Worm (Caenorhabditis elegans) whole organism, L1 larva: ENCODE measurements around the gene clc-25.
A peak's percentile ranks its signal among the peaks of the same experiment; 100 is the strongest.

Source experiments
- C16A3.4 ChIP-seq: fragments of 150-350 bp; optimal IDR thresholded peaks from 2 replicates; lab custom pipeline; 2014; ENCODE audit warnings: missing biosample characterization, missing genetic modification characterization
- F16B12.6 ChIP-seq: fragments of 150-350 bp; optimal IDR thresholded peaks from 2 replicates; lab custom pipeline; 2014; ENCODE audit warnings: missing biosample characterization, missing genetic modification characterization
- alr-1 ChIP-seq: fragments of 200-800 bp; sonication (Bioruptor generic); optimal IDR thresholded peaks from 2 replicates; lab custom pipeline; 2018; ENCODE audit warnings: borderline replicate concordance, mild to moderate bottlenecking, missing genetic modification characterization, missing compliant biosample characterization
- blmp-1 ChIP-seq: fragments of 150-350 bp; optimal IDR thresholded peaks from 2 replicates; lab custom pipeline; 2014; ENCODE audit warnings: missing biosample characterization, missing genetic modification characterization
- ceh-82 ChIP-seq, 3 experiments: fragments of 150-350 bp in 1 of 3; sonication (generic microtip) in 2 of 3; optimal IDR thresholded peaks; 2 replicates each; lab custom pipeline; 2014 to 2017; ENCODE audit warnings: missing biosample characterization in 3 of 3, missing genetic modification characterization in 3 of 3
- ces-1 ChIP-seq: fragments of 150-350 bp; optimal IDR thresholded peaks from 2 replicates; lab custom pipeline; 2014; ENCODE audit warnings: missing biosample characterization, missing genetic modification reagents, missing genetic modification characterization
- dpl-1 ChIP-seq, 3 experiments: fragments of 150-350 bp in 2 of 3; sonication (generic microtip) in 1 of 3; optimal IDR thresholded peaks; 2 replicates each; lab custom pipeline; 2014 to 2017; ENCODE audit warnings: missing biosample characterization in 3 of 3, missing genetic modification characterization in 3 of 3, missing genetic modification reagents in 3 of 3
- dsc-1 ChIP-seq: sonication (generic microtip); optimal IDR thresholded peaks from 2 replicates; lab custom pipeline; 2016; ENCODE audit warnings: mild to moderate bottlenecking, missing genetic modification characterization, missing compliant biosample characterization
- efl-1 ChIP-seq, 4 experiments: fragments of 150-350 bp; optimal IDR thresholded peaks in 3 of 4; peaks in 1 of 4; 1 replicate in 1 of 4; 2 replicates in 3 of 4; lab custom pipeline; 2014; ENCODE audit warnings: missing biosample characterization in 2 of 4, missing genetic modification characterization in 2 of 4, missing genetic modification reagents in 2 of 4
- efl-3 ChIP-seq: fragments of 200-800 bp; sonication (Bioruptor generic); optimal IDR thresholded peaks from 2 replicates; lab custom pipeline; 2018; ENCODE audit warnings: mild to moderate bottlenecking, missing genetic modification characterization, missing compliant biosample characterization
- egl-27 ChIP-seq, 2 experiments: fragments of 150-350 bp in 1 of 2; sonication (generic microtip); optimal IDR thresholded peaks; 3 replicates each; lab custom pipeline; 2017 to 2018; ENCODE audit warnings: missing biosample characterization in 2 of 2, missing genetic modification characterization in 2 of 2, missing genetic modification reagents in 2 of 2
- elt-3 ChIP-seq, 6 experiments: fragments of 150-350 bp in 1 of 6; sonication (generic microtip); optimal IDR thresholded peaks; 2 replicates each; lab custom pipeline; 2017 to 2018; ENCODE audit warnings: missing biosample characterization in 6 of 6, missing genetic modification characterization in 6 of 6, inconsistent platforms in 1 of 6
- fkh-10 ChIP-seq: sonication (generic microtip); optimal IDR thresholded peaks from 2 replicates; lab custom pipeline; 2017; ENCODE audit warnings: missing biosample characterization, missing genetic modification reagents, missing genetic modification characterization
- grh-1 ChIP-seq: fragments of 200-800 bp; sonication (Bioruptor generic); IDR thresholded peaks from 2 replicates; pipeline ENCODE4 v1.3.6; 2022; ENCODE audit warnings: missing genetic modification reagents, missing genetic modification characterization, missing compliant biosample characterization
- hpl-2 ChIP-seq: fragments of 150-350 bp; optimal IDR thresholded peaks from 2 replicates; lab custom pipeline; 2014; ENCODE audit warnings: missing biosample characterization, missing genetic modification reagents, missing genetic modification characterization
- irx-1 ChIP-seq: sonication (generic microtip); optimal IDR thresholded peaks from 2 replicates; lab custom pipeline; 2016; ENCODE audit warnings: missing genetic modification characterization, missing compliant biosample characterization
- lin-14 ChIP-seq: fragments of 200-800 bp; sonication (Bioruptor generic); optimal IDR thresholded peaks from 2 replicates; lab custom pipeline; 2018; ENCODE audit warnings: mild to moderate bottlenecking, missing genetic modification characterization, moderate library complexity, missing compliant biosample characterization
- lin-35 ChIP-seq, 2 experiments: fragments of 150-350 bp; optimal IDR thresholded peaks; 2 replicates each; lab custom pipeline; 2014; ENCODE audit warnings: missing biosample characterization in 2 of 2, missing genetic modification characterization in 2 of 2, missing genetic modification reagents in 2 of 2
- lin-39 ChIP-seq: fragments of 150-350 bp; optimal IDR thresholded peaks from 2 replicates; lab custom pipeline; 2014; ENCODE audit warnings: missing biosample characterization, missing genetic modification reagents, missing genetic modification characterization
- lir-3 ChIP-seq: sonication (generic microtip); optimal IDR thresholded peaks from 2 replicates; lab custom pipeline; 2016; ENCODE audit warnings: mild to moderate bottlenecking, missing genetic modification characterization, moderate library complexity, missing compliant biosample characterization; ENCODE audit not compliant: poor library complexity
- lsy-2 ChIP-seq, 2 experiments: fragments of 150-350 bp; optimal IDR thresholded peaks; 2 replicates each; lab custom pipeline; 2014; ENCODE audit warnings: missing biosample characterization in 2 of 2, missing genetic modification characterization in 2 of 2
- mdl-1 ChIP-seq, 2 experiments: fragments of 150-350 bp; optimal IDR thresholded peaks; 2 replicates each; lab custom pipeline; 2014 to 2017; ENCODE audit warnings: missing biosample characterization in 2 of 2, missing genetic modification characterization in 2 of 2, inconsistent platforms in 1 of 2
- mep-1 ChIP-seq: fragments of 150-350 bp; optimal IDR thresholded peaks from 2 replicates; lab custom pipeline; 2014; ENCODE audit warnings: missing biosample characterization, missing genetic modification characterization
- nhr-11 ChIP-seq: fragments of 150-350 bp; optimal IDR thresholded peaks from 2 replicates; lab custom pipeline; 2014; ENCODE audit warnings: missing biosample characterization, missing genetic modification characterization
- nhr-12 ChIP-seq: sonication (generic microtip); optimal IDR thresholded peaks from 2 replicates; lab custom pipeline; 2017; ENCODE audit warnings: missing biosample characterization, missing genetic modification characterization
- nhr-19 ChIP-seq: fragments of 200-800 bp; sonication (Bioruptor generic); conservative IDR thresholded peaks from 2 replicates; pipeline ENCODE4 v1.3.6; 2022; ENCODE audit warnings: missing genetic modification characterization, missing compliant biosample characterization
- nhr-20 ChIP-seq: sonication (generic microtip); optimal IDR thresholded peaks from 2 replicates; lab custom pipeline; 2016; ENCODE audit warnings: mild to moderate bottlenecking, missing genetic modification characterization, missing compliant biosample characterization
- nhr-237 ChIP-seq: fragments of 150-350 bp; optimal IDR thresholded peaks from 2 replicates; lab custom pipeline; 2014; ENCODE audit warnings: missing biosample characterization, missing genetic modification characterization
- nhr-47 ChIP-seq: sonication (generic microtip); optimal IDR thresholded peaks from 2 replicates; lab custom pipeline; 2016; ENCODE audit warnings: mild to moderate bottlenecking, missing genetic modification characterization, moderate library complexity, missing compliant biosample characterization
- nhr-76 ChIP-seq: sonication (generic microtip); optimal IDR thresholded peaks from 2 replicates; lab custom pipeline; 2017; ENCODE audit warnings: missing biosample characterization, missing genetic modification characterization
- nhr-84 ChIP-seq: sonication (generic microtip); optimal IDR thresholded peaks from 2 replicates; lab custom pipeline; 2017; ENCODE audit warnings: missing biosample characterization, missing genetic modification characterization
- pax-3 ChIP-seq: fragments of 200-800 bp; sonication (Bioruptor generic); optimal IDR thresholded peaks from 2 replicates; lab custom pipeline; 2018; ENCODE audit warnings: mild to moderate bottlenecking, missing genetic modification characterization, moderate library complexity, missing compliant biosample characterization
- rnt-1 ChIP-seq: sonication (generic microtip); optimal IDR thresholded peaks from 2 replicates; lab custom pipeline; 2016; ENCODE audit warnings: mild to moderate bottlenecking, missing genetic modification characterization, moderate library complexity, missing compliant biosample characterization
- skn-1 ChIP-seq: fragments of 150-350 bp; optimal IDR thresholded peaks from 2 replicates; lab custom pipeline; 2014; ENCODE audit warnings: missing biosample characterization, missing genetic modification characterization
- snpc-4 ChIP-seq: fragments of 150-350 bp; optimal IDR thresholded peaks from 2 replicates; lab custom pipeline; 2014; ENCODE audit warnings: missing biosample characterization, missing genetic modification characterization
- snu-23 ChIP-seq: sonication (generic microtip); optimal IDR thresholded peaks from 2 replicates; lab custom pipeline; 2016; ENCODE audit warnings: missing genetic modification characterization, missing compliant biosample characterization
- sup-37 ChIP-seq: fragments of 200-800 bp; sonication (Bioruptor generic); optimal IDR thresholded peaks from 2 replicates; lab custom pipeline; 2018; ENCODE audit warnings: mild to moderate bottlenecking, missing genetic modification characterization, missing compliant biosample characterization
- swsn-7 ChIP-seq: sonication (generic microtip); optimal IDR thresholded peaks from 2 replicates; lab custom pipeline; 2016; ENCODE audit warnings: missing genetic modification characterization, missing compliant biosample characterization
- tbx-2 ChIP-seq: sonication (generic microtip); optimal IDR thresholded peaks from 2 replicates; lab custom pipeline; 2016; ENCODE audit warnings: missing genetic modification characterization, missing compliant biosample characterization
- unc-130 ChIP-seq: fragments of 150-350 bp; optimal IDR thresholded peaks from 2 replicates; lab custom pipeline; 2017; ENCODE audit warnings: missing biosample characterization, missing genetic modification characterization, inconsistent platforms
- unc-30 ChIP-seq: sonication (generic microtip); optimal IDR thresholded peaks from 2 replicates; lab custom pipeline; 2017; ENCODE audit warnings: missing biosample characterization, missing genetic modification characterization
- vab-15 ChIP-seq: sonication (generic microtip); optimal IDR thresholded peaks from 2 replicates; lab custom pipeline; 2017; ENCODE audit warnings: missing genotype, mild to moderate bottlenecking, missing genetic modification characterization, missing compliant biosample characterization
- xbp-1 ChIP-seq: sonication (generic microtip); optimal IDR thresholded peaks from 2 replicates; lab custom pipeline; 2016; ENCODE audit warnings: missing genetic modification characterization, missing compliant biosample characterization
- zag-1 ChIP-seq: fragments of 150-350 bp; optimal IDR thresholded peaks from 2 replicates; lab custom pipeline; 2014; ENCODE audit warnings: missing biosample characterization, missing genetic modification characterization
- ztf-11 ChIP-seq, 2 experiments: sonication (generic microtip); optimal IDR thresholded peaks; 2 replicates each; lab custom pipeline; 2016 to 2017; ENCODE audit warnings: missing genetic modification characterization in 2 of 2, missing biosample characterization in 1 of 2, missing compliant biosample characterization in 1 of 2

The clc-25 gene

ce11 chrIII:981960-982359 lies 44.2 kb downstream of the clc-25 start:
- TF ChIP-seq lir-3 (tag; lab: Kevin White, UChicago) (no peak), grh-1 (GFP tag; lab: Robert Waterston, UW) (no peak), blmp-1 (tag; lab: Kevin White, UChicago) (peak; percentile 49), lin-39 (tag; lab: Kevin White, UChicago) (no peak), lin-14 (GFP tag; lab: Kevin White, UChicago) (peak; percentile 79), dpl-1 (GFP tag; optimal IDR thresholded peaks at IDR 0.05; lab: Kevin White, UChicago) (peak; percentile 0 to 3 (median 2)), vab-15 (tag; lab: Kevin White, UChicago) (no peak), fkh-10 (GFP tag; lab: Kevin White, UChicago) (no peak), swsn-7 (tag; lab: Kevin White, UChicago) (peak; percentile 26), ceh-82 (tag; optimal IDR thresholded peaks at IDR 0.05; lab: Kevin White, UChicago) (peak; percentile 13 to 68 (median 40)), F16B12.6 (peak; percentile 21), egl-27 (tag; optimal IDR thresholded peaks at IDR 0.05; lab: Kevin White, UChicago) (peak in 1 of 2 experiments; percentile 4), elt-3 (tag; optimal IDR thresholded peaks at IDR 0.05; lab: Kevin White, UChicago) (peak in 2 of 6 experiments; percentile 4 to 47), mep-1 (no peak), dsc-1 (tag; lab: Kevin White, UChicago) (peak; percentile 7), pax-3 (tag; lab: Kevin White, UChicago) (no peak), tbx-2 (tag; lab: Kevin White, UChicago) (peak; percentile 23), zag-1 (tag; lab: Kevin White, UChicago) (no peak), nhr-11 (tag; lab: Kevin White, UChicago) (no peak), nhr-84 (tag; lab: Kevin White, UChicago) (no peak), ztf-11 (tag; optimal IDR thresholded peaks at IDR 0.05; lab: Kevin White, UChicago) (no peak), efl-1 (optimal IDR thresholded peaks at IDR 0.05; lab: Kevin White, UChicago) (peak; percentile 58 to 62), efl-1 (GFP tag; optimal IDR thresholded peaks at IDR 0.05 in 1 of 2; lab: Kevin White, UChicago) (peak; percentile 40 to 50), irx-1 (tag; lab: Kevin White, UChicago) (peak; percentile 27), nhr-47 (tag; lab: Kevin White, UChicago) (no peak), ces-1 (GFP tag; lab: Kevin White, UChicago) (no peak), xbp-1 (tag; lab: Kevin White, UChicago) (peak; percentile 8), efl-3 (GFP tag; lab: Kevin White, UChicago) (no peak), rnt-1 (peak; percentile 60), sup-37 (GFP tag; lab: Kevin White, UChicago) (no peak), lsy-2 (tag; optimal IDR thresholded peaks at IDR 0.05; lab: Kevin White, UChicago) (peak; percentile 20 to 64), nhr-19 (GFP tag; lab: Robert Waterston, UW) (peak; percentile 11; the same call in 1 of the 2 replicates), snpc-4 (tag; lab: Kevin White, UChicago) (no peak), nhr-237 (tag; lab: Kevin White, UChicago) (no peak), skn-1 (tag; lab: Kevin White, UChicago) (no peak), lin-35 (GFP tag; optimal IDR thresholded peaks at IDR 0.05; lab: Kevin White, UChicago) (peak; percentile 19 to 61), C16A3.4 (peak; percentile 16), nhr-20 (peak; percentile 20), snu-23 (peak; percentile 62), unc-30 (tag; lab: Kevin White, UChicago) (no peak), nhr-76 (tag; lab: Kevin White, UChicago) (no peak), unc-130 (tag; lab: Kevin White, UChicago) (no peak), nhr-12 (tag; lab: Kevin White, UChicago) (no peak), alr-1 (tag; lab: Kevin White, UChicago) (no peak), hpl-2 (GFP tag; lab: Kevin White, UChicago) (no peak), mdl-1 (tag; optimal IDR thresholded peaks at IDR 0.05; lab: Kevin White, UChicago) (peak in 1 of 2 experiments; percentile 15)
- TF ChIP-seq, all 84 proteins: peak for 21
